Worm (Caenorhabditis elegans): ENCODE data around the gene srsx-1.

The srsx-1 gene

DNA sequence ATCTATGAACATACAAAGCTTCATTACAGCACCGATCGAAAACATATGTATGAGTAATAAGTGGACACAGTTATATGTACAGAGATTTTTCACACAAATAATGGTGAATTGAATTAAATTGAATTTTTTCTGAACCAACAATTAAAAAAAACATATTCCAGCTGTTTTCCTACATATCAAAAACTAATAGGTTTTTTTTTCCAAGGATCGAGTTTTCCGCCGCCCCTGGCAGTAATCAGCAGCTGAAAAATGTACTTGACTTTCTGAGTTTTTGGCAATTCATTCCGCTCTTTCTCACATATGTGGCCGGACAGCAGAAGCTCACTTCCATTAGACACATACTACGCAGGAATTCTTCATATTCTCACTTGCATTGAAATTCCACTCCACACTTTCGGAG, 590 bp upstream of the srsx-1 start, which contains the start of gene srh-174:
Gene srh-174, plus strand, starts transcription at position 301 of the 400 bp plus-strand sequence.
- TF ChIP-seq unc-62 (GFP tag; optimal IDR thresholded peaks at IDR 0.05): no peak

DNA sequence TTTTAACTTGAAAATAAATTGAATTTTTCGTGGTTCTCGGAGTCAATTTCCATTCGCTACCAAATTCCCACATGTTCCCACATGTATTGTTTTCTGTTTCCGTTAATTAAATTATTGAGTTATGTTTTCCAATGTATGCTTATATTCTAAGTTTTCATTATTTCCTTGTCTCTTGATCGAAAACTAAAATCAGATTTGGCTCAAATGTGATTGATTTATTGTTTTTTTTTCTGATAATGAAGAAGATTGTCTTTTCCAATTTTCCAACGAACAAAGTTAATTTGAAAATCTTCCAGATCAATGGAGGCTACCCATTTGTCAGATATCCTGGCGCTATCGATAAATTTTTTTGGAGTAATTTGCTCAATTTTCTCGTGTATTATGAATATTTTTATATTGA, 4.1 kb downstream of the srsx-1 start, which contains the start of gene srbc-25:
Gene srbc-25, plus strand, starts transcription at position 301 of the 400 bp plus-strand sequence.
- TF ChIP-seq unc-62 (GFP tag; optimal IDR thresholded peaks at IDR 0.05): no peak

DNA sequence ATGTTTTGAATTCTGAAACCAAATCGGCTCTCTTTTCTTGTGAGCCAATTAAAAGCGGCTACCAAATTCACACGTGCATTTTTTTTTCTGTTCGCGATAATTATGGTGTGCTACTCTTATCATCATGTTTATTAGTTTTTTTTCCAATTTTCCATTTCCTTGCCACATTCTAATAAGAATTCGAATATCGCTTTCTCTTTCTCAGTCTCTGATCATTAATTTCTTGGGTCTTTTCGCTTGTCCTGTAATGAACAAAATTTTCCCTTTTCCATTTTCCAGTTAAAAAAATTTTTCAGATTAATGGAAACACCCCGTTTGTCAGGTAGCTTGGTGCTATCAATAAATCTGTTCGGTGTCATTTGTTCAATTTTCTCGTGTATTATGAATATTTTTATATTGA, 6.3 kb downstream of the srsx-1 start, which contains the start of gene srbc-26:
Gene srbc-26, plus strand, starts transcription at position 301 of the 400 bp plus-strand sequence.
- TF ChIP-seq unc-62 (GFP tag; optimal IDR thresholded peaks at IDR 0.05): no peak

- no peak for TF ChIP-seq unc-62 (GFP tag; optimal IDR thresholded peaks at IDR 0.05)
Observed at ce11 chrV:17170822-17171221, 7.0 kb downstream of the srsx-1 start, which contains the start of gene srw-51. Gene srw-51, minus strand, starts transcription at chrV:17170922.

DNA sequence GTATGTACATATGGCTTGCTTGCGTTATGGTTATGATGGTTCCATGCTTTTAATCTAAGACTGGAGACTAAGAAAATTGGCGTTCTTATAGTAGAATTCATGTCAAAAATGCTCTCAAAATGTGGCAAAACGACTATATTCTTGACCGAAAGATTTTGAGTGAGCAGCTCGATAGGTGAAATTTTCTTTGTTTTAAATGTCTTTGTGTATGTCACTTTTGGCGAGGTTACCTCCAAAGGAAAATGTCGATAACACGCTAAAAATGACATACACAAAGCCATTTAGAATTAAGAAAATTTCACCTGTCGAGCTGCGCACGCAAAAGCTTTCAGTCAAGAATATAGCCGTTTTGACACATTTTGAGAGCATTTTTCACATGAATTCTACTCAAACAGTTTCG, 10.4 kb downstream of the srsx-1 start, which contains the start of gene srz-66:
Gene srz-66, minus strand, starts transcription at position 101 of the 400 bp plus-strand sequence.
- TF ChIP-seq unc-62 (GFP tag; optimal IDR thresholded peaks at IDR 0.05): no peak

- TF ChIP-seq unc-62 (GFP tag; optimal IDR thresholded peaks at IDR 0.05): no peak
Observed at ce11 chrV:17165409-17165808, 12.5 kb downstream of the srsx-1 start, which contains the start of gene srh-102. Gene srh-102, minus strand, starts transcription at chrV:17165509.

DNA sequence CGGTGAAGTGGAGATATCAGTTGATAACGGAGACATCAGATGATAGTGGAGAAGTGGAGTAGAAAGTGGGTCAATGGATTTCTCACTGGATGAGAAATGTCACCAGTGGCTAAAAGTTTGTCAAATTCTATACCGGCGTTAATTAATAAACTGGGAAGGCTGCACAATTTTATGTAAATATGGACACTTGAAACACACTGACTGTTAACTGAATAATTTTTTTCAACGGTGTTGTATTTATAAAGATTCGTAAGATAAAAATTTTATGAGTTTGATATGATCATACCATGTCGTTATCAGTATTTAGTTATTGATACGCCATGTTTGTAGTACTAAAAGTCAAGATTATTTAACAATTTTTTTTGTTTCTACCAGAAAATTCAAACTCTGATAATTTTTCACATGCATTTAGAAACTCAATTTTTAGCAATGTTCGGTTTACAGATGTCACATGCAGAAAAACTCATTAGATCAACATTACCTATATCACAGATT, 18.4 kb downstream of the srsx-1 start, which contains the start of gene F40D4.12:
Gene F40D4.12, plus strand, starts transcription at position 445 of the 495 bp plus-strand sequence.
- no peak for TF ChIP-seq unc-62 (GFP tag; optimal IDR thresholded peaks at IDR 0.05)

- no peak for TF ChIP-seq unc-62 (GFP tag; optimal IDR thresholded peaks at IDR 0.05)
Observed at ce11 chrV:17157154-17157553, 20.7 kb downstream of the srsx-1 start, which contains the start of gene F40D4.13. Gene F40D4.13, minus strand, starts transcription at chrV:17157254.

ce11 chrV:17155384-17155858, 22.4 kb downstream of the srsx-1 start, which contains the start of gene F40D4.17:
Gene F40D4.17, minus strand, starts transcription at chrV:17155434.
- no peak for TF ChIP-seq unc-62 (GFP tag; optimal IDR thresholded peaks at IDR 0.05)

- TF ChIP-seq unc-62 (GFP tag; optimal IDR thresholded peaks at IDR 0.05): no peak
Observed at ce11 chrV:17154944-17155343, 22.9 kb downstream of the srsx-1 start.

DNA sequence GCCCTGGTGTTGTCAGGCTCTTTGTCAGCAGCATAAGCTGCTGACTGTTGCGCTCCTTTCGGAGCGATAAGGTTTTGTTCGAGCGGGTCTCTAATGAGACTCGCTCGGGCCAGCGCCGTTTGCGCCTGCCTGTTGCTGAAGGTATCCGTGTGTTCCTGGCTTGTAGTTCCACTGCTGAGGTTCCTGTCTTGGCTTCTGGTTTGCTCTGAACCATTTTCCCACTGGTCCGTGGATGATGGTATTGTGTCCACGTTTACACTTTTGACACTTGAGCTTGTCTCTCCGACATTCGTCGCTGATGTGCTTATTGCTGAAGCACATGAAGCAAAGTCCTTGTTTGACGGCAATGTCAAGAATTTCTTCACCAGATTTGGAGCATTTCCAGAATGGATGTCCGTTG, 26.6 kb downstream of the srsx-1 start:
- TF ChIP-seq unc-62 (GFP tag; optimal IDR thresholded peaks at IDR 0.05): no peak
